Worm (Caenorhabditis elegans) whole organism, young adult: ENCODE results near the gene Y61A9LA.10.

ENCODE experiments used
- Y53G8AR.9 ChIP-seq: fragments of 200-800 bp; sonication (Bioruptor generic); conservative IDR thresholded peaks from 2 replicates; pipeline ENCODE4 v1.3.6; 2022; ENCODE audit warnings: missing genetic modification reagents, missing genetic modification characterization, missing compliant biosample characterization
- nhr-80 ChIP-seq: sonication (generic microtip); optimal IDR thresholded peaks from 2 replicates; lab custom pipeline; 2016; ENCODE audit warnings: missing genetic modification characterization, missing compliant biosample characterization
- unc-62 ChIP-seq: fragments of 150-350 bp; optimal IDR thresholded peaks from 2 replicates; lab custom pipeline; 2014; ENCODE audit warnings: missing biosample characterization, missing genetic modification reagents, missing genetic modification characterization

- TF ChIP-seq unc-62 (GFP tag; lab: Kevin White, UChicago) (no peak), Y53G8AR.9 (no peak), nhr-80 (no peak)
These were observed 43.6 kb downstream of the Y61A9LA.10 start for ce11 chrV:4571997-4572396.
